Worm (Caenorhabditis elegans) whole organism, late embryonic: ENCODE data around the gene F53C3.3.

Source experiments
- C38D4.7 ChIP-seq: fragments of 200-800 bp; sonication (Bioruptor generic); optimal IDR thresholded peaks from 2 replicates; lab custom pipeline; 2018; ENCODE audit warnings: mild to moderate bottlenecking, missing genetic modification characterization, moderate library complexity, missing compliant biosample characterization
- F13H6.1 ChIP-seq: sonication (generic microtip); optimal IDR thresholded peaks from 2 replicates; lab custom pipeline; 2016; ENCODE audit warnings: missing genetic modification characterization, missing compliant biosample characterization
- K02D7.2 ChIP-seq: sonication (generic microtip); optimal IDR thresholded peaks from 2 replicates; lab custom pipeline; 2017; ENCODE audit warnings: mild to moderate bottlenecking, missing genetic modification characterization, missing compliant biosample characterization
- ceh-14 ChIP-seq: sonication (generic microtip); optimal IDR thresholded peaks from 2 replicates; lab custom pipeline; 2016; ENCODE audit warnings: missing genotype, missing genetic modification characterization, missing compliant biosample characterization
- ceh-18 ChIP-seq: sonication (generic microtip); optimal IDR thresholded peaks from 2 replicates; lab custom pipeline; 2016; ENCODE audit warnings: missing genetic modification characterization, missing compliant biosample characterization
- ceh-2 ChIP-seq: sonication (generic microtip); optimal IDR thresholded peaks from 2 replicates; lab custom pipeline; 2016; ENCODE audit warnings: missing genotype, missing genetic modification characterization, missing compliant biosample characterization
- ceh-31 ChIP-seq: sonication (generic microtip); optimal IDR thresholded peaks from 2 replicates; lab custom pipeline; 2016; ENCODE audit warnings: missing genetic modification characterization, missing compliant biosample characterization
- ceh-34 ChIP-seq: sonication (generic microtip); optimal IDR thresholded peaks from 2 replicates; lab custom pipeline; 2016; ENCODE audit warnings: mild to moderate bottlenecking, missing genetic modification characterization, missing compliant biosample characterization
- ceh-45 ChIP-seq: fragments of 200-800 bp; sonication (Bioruptor generic); IDR thresholded peaks from 2 replicates; pipeline ENCODE4 v1.3.6; 2022; ENCODE audit warnings: missing genetic modification reagents, missing genetic modification characterization, missing compliant biosample characterization
- ceh-48 ChIP-seq: sonication (generic microtip); optimal IDR thresholded peaks from 2 replicates; lab custom pipeline; 2016; ENCODE audit warnings: missing genetic modification characterization, inconsistent platforms, missing compliant biosample characterization
- elt-4 ChIP-seq: sonication (generic microtip); optimal IDR thresholded peaks from 2 replicates; lab custom pipeline; 2016; ENCODE audit warnings: missing genetic modification characterization, missing compliant biosample characterization
- eyg-1 ChIP-seq: sonication (generic microtip); optimal IDR thresholded peaks from 2 replicates; lab custom pipeline; 2016; ENCODE audit warnings: missing genotype, missing genetic modification characterization, missing compliant biosample characterization
- fkh-10 ChIP-seq: fragments of 150-350 bp; optimal IDR thresholded peaks from 2 replicates; lab custom pipeline; 2014; ENCODE audit warnings: missing biosample characterization, missing genetic modification reagents, missing genetic modification characterization
- fkh-6 ChIP-seq: sonication (generic microtip); optimal IDR thresholded peaks from 2 replicates; lab custom pipeline; 2016; ENCODE audit warnings: missing genetic modification characterization, missing compliant biosample characterization
- hlh-6 ChIP-seq: sonication (generic microtip); optimal IDR thresholded peaks from 2 replicates; lab custom pipeline; 2016; ENCODE audit warnings: missing genotype, missing genetic modification characterization, missing compliant biosample characterization
- mec-3 ChIP-seq: sonication (generic microtip); optimal IDR thresholded peaks from 2 replicates; lab custom pipeline; 2016; ENCODE audit warnings: borderline replicate concordance, missing genetic modification characterization, missing compliant biosample characterization
- nfya-1 ChIP-seq: sonication (generic microtip); optimal IDR thresholded peaks from 2 replicates; lab custom pipeline; 2017; ENCODE audit warnings: missing genetic modification characterization, mild to moderate bottlenecking, missing compliant biosample characterization, antibody characterized with exemption, moderate library complexity
- ref-2 ChIP-seq: sonication (generic microtip); optimal IDR thresholded peaks from 2 replicates; lab custom pipeline; 2016; ENCODE audit warnings: missing genetic modification characterization, missing compliant biosample characterization
- rnt-1 ChIP-seq: sonication (generic microtip); optimal IDR thresholded peaks from 2 replicates; lab custom pipeline; 2016; ENCODE audit warnings: missing genetic modification characterization, missing compliant biosample characterization
- sox-2 ChIP-seq: fragments of 200-800 bp; sonication (Bioruptor generic); IDR thresholded peaks from 2 replicates; pipeline ENCODE4 v1.3.6; 2022; ENCODE audit warnings: missing genetic modification reagents, missing genetic modification characterization, missing compliant biosample characterization
- tbx-2 ChIP-seq: sonication (generic microtip); optimal IDR thresholded peaks from 2 replicates; lab custom pipeline; 2016; ENCODE audit warnings: missing genetic modification characterization, missing compliant biosample characterization
- tbx-7 ChIP-seq: sonication (generic microtip); optimal IDR thresholded peaks from 2 replicates; lab custom pipeline; 2016; ENCODE audit warnings: missing genotype, missing genetic modification characterization, missing compliant biosample characterization
- ttx-3 ChIP-seq: sonication (generic microtip); optimal IDR thresholded peaks from 2 replicates; lab custom pipeline; 2016; ENCODE audit warnings: missing genetic modification reagents, missing genetic modification characterization, missing compliant biosample characterization
- unc-3 ChIP-seq, 2 experiments: fragments of 200-800 bp in 1 of 2; sonication (Bioruptor generic) in 1 of 2; sonication (generic microtip) in 1 of 2; conservative IDR thresholded peaks in 1 of 2; optimal IDR thresholded peaks in 1 of 2; 2 replicates each; pipeline versions ENCODE4 v1.3.6 to Lab custom; 2016 to 2022; ENCODE audit warnings: missing compliant biosample characterization in 2 of 2, missing genetic modification characterization in 2 of 2, missing genetic modification reagents in 1 of 2
- ztf-16 ChIP-seq: sonication (generic microtip); optimal IDR thresholded peaks from 2 replicates; lab custom pipeline; 2017; ENCODE audit warnings: missing genetic modification characterization, missing compliant biosample characterization

Gene F53C3.3

ce11 chrII:3911716-3912115 lies 9.1 kb downstream of the F53C3.3 start, which contains the start of gene F53C3.1:
Gene F53C3.1 (plus strand): TSS chrII:3912016.
- TF ChIP-seq sox-2 (GFP tag; lab: Robert Waterston, UW), result no peak
- no peak for TF ChIP-seq rnt-1 (tag; lab: Kevin White, UChicago)

- TF ChIP-seq K02D7.2 (tag; lab: Kevin White, UChicago), result no peak
- no peak for TF ChIP-seq hlh-6 (tag; lab: Kevin White, UChicago)
- no peak for TF ChIP-seq ref-2 (tag; lab: Kevin White, UChicago)
- TF ChIP-seq C38D4.7, result no peak
- TF ChIP-seq unc-3 (GFP tag; conservative IDR thresholded peaks at IDR 0.05; lab: Robert Waterston, UW), result no peak
- no peak for TF ChIP-seq unc-3 (tag; optimal IDR thresholded peaks at IDR 0.05; lab: Kevin White, UChicago)
- TF ChIP-seq ztf-16, result no peak
Observed at ce11 chrII:3913673-3914072, 11.0 kb downstream of the F53C3.3 start.

ce11 chrII:3917985-3918633 lies 15.5 kb downstream of the F53C3.3 start:
- no peak for TF ChIP-seq ceh-2 (tag; lab: Kevin White, UChicago)
- TF ChIP-seq nfya-1 (tag; lab: Kevin White, UChicago), result peak; percentile 92
- no peak for TF ChIP-seq rnt-1 (tag; lab: Kevin White, UChicago)

DNA sequence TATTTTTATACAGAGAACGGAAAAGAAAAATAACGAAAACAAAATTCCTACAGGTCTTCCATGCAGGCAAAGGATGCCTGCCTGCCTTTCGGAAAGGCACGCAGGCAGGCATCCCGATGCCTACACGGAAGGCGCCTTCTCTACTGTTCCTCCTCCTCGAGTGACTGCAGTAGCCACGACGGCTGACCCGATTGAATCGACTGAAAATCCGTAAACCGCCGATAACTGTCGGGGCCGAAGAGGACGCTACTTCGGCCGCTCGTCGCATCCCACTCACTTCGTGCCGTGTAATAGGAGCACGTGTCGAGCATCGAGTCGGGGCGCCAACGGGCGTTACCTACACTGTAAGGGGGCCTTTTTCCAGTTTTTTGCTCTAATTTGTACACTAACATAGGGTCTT lies 18.0 kb downstream of the F53C3.3 start:
- TF ChIP-seq ceh-14 (no peak), elt-4 (tag; lab: Kevin White, UChicago) (no peak), ceh-45 (no peak), C38D4.7 (no peak), mec-3 (tag; lab: Kevin White, UChicago) (no peak)

DNA sequence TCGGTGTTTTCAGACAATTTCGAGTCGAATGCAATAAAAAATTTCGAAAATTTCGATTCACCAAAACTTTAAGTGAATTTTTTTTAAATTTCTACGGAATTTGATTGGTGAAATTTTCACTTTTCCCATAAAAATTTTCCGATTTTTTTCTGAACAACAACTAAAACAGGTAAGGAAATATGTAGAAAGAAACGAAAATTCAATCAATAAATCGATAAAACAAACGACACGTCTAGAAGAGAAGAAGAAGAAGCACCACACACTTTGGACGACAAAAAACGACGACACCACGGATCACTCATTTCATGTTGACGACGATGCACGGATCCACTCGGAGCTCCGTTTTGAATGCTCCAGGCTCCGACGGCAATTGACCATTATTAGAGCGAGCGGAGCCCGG lies 20.0 kb downstream of the F53C3.3 start:
- no peak for TF ChIP-seq F13H6.1 (tag; lab: Kevin White, UChicago)
- TF ChIP-seq ceh-48 (tag; lab: Kevin White, UChicago), result no peak

DNA sequence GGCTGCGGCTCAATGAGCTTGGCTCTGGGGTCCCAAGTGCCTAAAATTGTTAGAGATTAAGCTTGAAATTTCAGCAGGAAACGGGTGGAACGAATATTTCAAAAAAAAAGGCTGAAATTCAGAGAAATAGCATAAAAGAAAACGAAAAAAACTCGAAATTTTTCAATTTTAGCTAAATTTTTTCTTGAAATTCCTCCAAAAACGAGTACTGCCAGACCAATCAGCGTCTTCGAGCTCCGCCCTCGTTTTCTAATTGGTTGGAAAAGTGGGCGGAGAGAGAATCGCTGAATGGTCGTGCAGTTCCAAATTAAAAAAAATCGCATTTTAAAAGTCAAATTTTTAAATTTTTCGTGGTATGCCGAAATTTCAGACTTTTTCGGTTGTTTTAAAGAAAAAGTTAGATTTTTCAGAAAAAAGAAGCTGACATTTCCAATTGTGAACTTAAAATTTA lies 25.3 kb downstream of the F53C3.3 start, which contains the start of gene plpp-1.1:
TSS of gene plpp-1.1 (minus strand) at position 51 of the 451 bp plus-strand sequence.
- peak; percentile 93 for TF ChIP-seq nfya-1 (tag; lab: Kevin White, UChicago)
- no peak for TF ChIP-seq eyg-1 (tag; lab: Kevin White, UChicago)
- no peak for TF ChIP-seq fkh-10
- no peak for TF ChIP-seq ttx-3

DNA sequence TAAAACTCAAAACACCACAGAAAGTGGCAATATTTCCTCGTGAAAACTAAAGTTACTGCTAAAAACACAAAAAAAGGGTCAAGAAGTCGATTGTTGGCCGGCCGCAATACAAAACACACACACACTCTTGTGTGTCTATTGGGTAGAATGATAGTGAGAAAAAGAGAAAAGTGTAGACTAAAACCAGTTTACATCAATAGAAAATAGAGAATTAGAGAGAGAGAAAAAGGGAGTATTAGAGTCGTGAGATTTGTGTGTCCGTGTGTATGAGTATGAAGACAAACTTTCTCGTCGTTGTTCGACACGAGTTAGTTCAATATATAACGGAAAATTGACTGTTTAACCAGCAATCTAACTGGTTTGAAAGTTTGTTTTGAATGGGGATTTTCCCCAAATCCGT lies 26.8 kb downstream of the F53C3.3 start:
- TF ChIP-seq elt-4 (tag; lab: Kevin White, UChicago) (no peak), tbx-7 (no peak), nfya-1 (tag; lab: Kevin White, UChicago) (peak; percentile 9), sox-2 (GFP tag; lab: Robert Waterston, UW) (no peak)
- TF ChIP-seq, all 69 proteins: peak for 1

ce11 chrII:3930478-3931182 lies 28.0 kb downstream of the F53C3.3 start:
- TF ChIP-seq ceh-18 (tag; lab: Kevin White, UChicago) (peak; percentile 7), nfya-1 (tag; lab: Kevin White, UChicago) (peak; percentile 99), tbx-2 (tag; lab: Kevin White, UChicago) (no peak), ceh-31 (tag; lab: Kevin White, UChicago) (peak; percentile 32), ceh-34 (tag; lab: Kevin White, UChicago) (peak; percentile 12), fkh-6 (no peak)
- TF ChIP-seq, all 69 proteins: peak for 4
